Worm (Caenorhabditis elegans) whole organism, midembryonic: ENCODE results near the gene sas-5.

ENCODE experiments used
- T22C8.4 ChIP-seq: fragments of 200-800 bp; sonication (Bioruptor generic); IDR thresholded peaks from 2 replicates; pipeline ENCODE4 v1.3.6; 2022; ENCODE audit warnings: missing genetic modification characterization, missing compliant biosample characterization
- med-1 ChIP-seq: sonication (generic microtip); optimal IDR thresholded peaks from 2 replicates; lab custom pipeline; 2017; ENCODE audit warnings: missing genetic modification characterization, mild to moderate bottlenecking, missing compliant biosample characterization, antibody characterized with exemption, missing genetic modification reagents; ENCODE audit not compliant: insufficient read depth

DNA sequence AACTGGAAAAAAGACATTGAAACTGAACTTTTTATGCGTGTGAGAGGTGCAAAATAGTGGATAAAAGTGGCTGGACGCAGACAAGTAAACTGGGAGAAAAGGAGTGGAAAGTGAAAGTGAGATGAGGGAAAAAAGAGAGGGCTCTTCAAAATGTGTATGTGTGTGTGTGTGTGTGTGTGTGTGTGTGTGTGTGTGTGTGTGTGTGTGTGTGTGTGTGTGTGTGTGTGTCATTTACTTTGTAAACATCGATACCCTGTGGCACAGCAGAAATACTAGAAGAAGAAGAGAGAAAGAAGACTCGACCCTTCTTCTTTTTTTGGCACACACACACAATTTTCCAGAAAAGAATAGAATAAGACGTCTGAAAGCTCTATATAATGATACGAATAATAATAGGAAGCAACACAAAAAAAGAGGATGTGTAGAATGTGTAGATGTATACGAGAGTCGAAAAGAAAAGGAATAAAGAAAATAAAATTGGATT lies 28.1 kb downstream of the sas-5 start:
- TF ChIP-seq med-1 (GFP tag; lab: Kevin White, UChicago) (no peak), T22C8.4 (no peak)
